Worm (Caenorhabditis elegans) whole organism, late embryonic: ENCODE data around the gene zim-2.

Experiments
- ceh-24 ChIP-seq: sonication (generic microtip); optimal IDR thresholded peaks from 2 replicates; lab custom pipeline; 2016; ENCODE audit warnings: mild to moderate bottlenecking, missing genetic modification characterization, missing compliant biosample characterization
- sox-4 ChIP-seq: sonication (generic microtip); optimal IDR thresholded peaks from 2 replicates; lab custom pipeline; 2017; ENCODE audit warnings: mild to moderate bottlenecking, missing genetic modification characterization, inconsistent platforms, missing compliant biosample characterization

DNA sequence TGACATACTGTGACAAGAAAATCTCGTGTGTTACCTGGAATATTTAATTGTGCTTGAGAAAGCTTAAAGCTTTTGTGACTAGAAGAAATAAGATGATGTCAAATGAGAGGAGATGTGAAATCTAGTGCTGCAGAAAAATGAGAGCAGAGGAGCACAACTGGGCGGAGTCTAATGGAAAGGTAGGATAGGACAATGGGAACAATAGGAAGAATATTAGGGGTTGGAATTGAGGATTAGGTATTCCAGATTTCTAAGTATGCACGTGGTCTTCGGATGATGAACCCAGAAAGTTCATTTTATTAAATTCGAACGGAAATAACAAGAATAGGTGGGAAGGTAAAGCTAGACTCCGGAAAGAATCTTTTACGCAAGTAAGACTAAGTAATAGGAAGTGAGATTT lies 38.5 kb downstream of the zim-2 start, which contains the start of gene C43F9.7:
- TF ChIP-seq ceh-24 (no peak), sox-4 (tag; lab: Kevin White, UChicago) (no peak)
